Fruit fly (Drosophila melanogaster): ENCODE measurements around the gene Zmynd8.

- TF ChIP-seq eyg (GFP tag; optimal IDR thresholded peaks at IDR 0.05) (no peak), p53 (GFP tag; optimal IDR thresholded peaks at IDR 0.05) (no peak), CG33213 (GFP tag; optimal IDR thresholded peaks at IDR 0.05) (no peak), CG17186 (GFP tag; optimal IDR thresholded peaks at IDR 0.05) (no peak), toy (GFP tag; IDR thresholded peaks at IDR 0.05) (no peak), Hand (GFP tag; optimal IDR thresholded peaks at IDR 0.05) (no peak), CG42726 (GFP tag; IDR thresholded peaks at IDR 0.05; ENCODE audit: partially characterized antibody) (no peak), hbn (GFP tag; IDR thresholded peaks at IDR 0.05; ENCODE audit: partially characterized antibody) (no peak), h (optimal IDR thresholded peaks at IDR 0.05) (no peak), lola (GFP tag; optimal IDR thresholded peaks at IDR 0.05) (no peak), CG11398 (GFP tag; optimal IDR thresholded peaks at IDR 0.05) (no peak), B-H1 (GFP tag; IDR thresholded peaks at IDR 0.05) (no peak), CG11247 (GFP tag; IDR thresholded peaks at IDR 0.05) (no peak), Dref (GFP tag; IDR thresholded peaks at IDR 0.05) (no peak)
Measured at dm6 chr3R:31708240-31708639, 39.0 kb downstream of the Zmynd8 start, which contains the start of gene CG42693.

Data from whole organism, embryonic.